Fruit fly (Drosophila melanogaster): ENCODE results near the gene mthl10.

The mthl10 gene

dm6 chr3L:320798-321197 lies 21.9 kb downstream of the mthl10 start:
- TF ChIP-seq CG1603 (tag; optimal IDR thresholded peaks at IDR 0.05) (no peak), ssp (GFP tag; IDR thresholded peaks at IDR 0.05) (no peak), twi (tag; optimal IDR thresholded peaks at IDR 0.05) (peak; percentile 98), HLHmδ (GFP tag; optimal IDR thresholded peaks at IDR 0.05) (peak; percentile 30), nau (GFP tag; optimal IDR thresholded peaks at IDR 0.05) (no peak), CG4820 (GFP tag; optimal IDR thresholded peaks at IDR 0.05) (no peak), CG12942 (GFP tag; optimal IDR thresholded peaks at IDR 0.05) (no peak), sens (GFP tag) (peak; percentile 74), CG8359 (GFP tag; optimal IDR thresholded peaks at IDR 0.05; ENCODE audit: borderline replicate concordance) (no peak)

dm6 chr3L:320010-320337 lies 22.7 kb downstream of the mthl10 start:
- TF ChIP-seq CG5180 (GFP tag; optimal IDR thresholded peaks at IDR 0.05) (no peak), D (optimal IDR thresholded peaks at IDR 0.05) (peak; percentile 17), D (GFP tag; optimal IDR thresholded peaks at IDR 0.05) (no peak), Myb (GFP tag; optimal IDR thresholded peaks at IDR 0.05) (peak; percentile 65), mam (GFP tag; optimal IDR thresholded peaks at IDR 0.05) (no peak), CG10462 (GFP tag; optimal IDR thresholded peaks at IDR 0.05) (peak; percentile 60), sens (GFP tag) (peak; percentile 63)

- TF ChIP-seq zf30C (GFP tag; optimal IDR thresholded peaks at IDR 0.05) = no peak
- TF ChIP-seq Max (GFP tag; optimal IDR thresholded peaks at IDR 0.05) = peak; percentile 44
- TF ChIP-seq unpg (GFP tag; optimal IDR thresholded peaks at IDR 0.05) = peak; percentile 26
- peak; percentile 63 for TF ChIP-seq kay (GFP tag; optimal IDR thresholded peaks at IDR 0.05)
- peak; percentile 99 for TF ChIP-seq gfzf (GFP tag; optimal IDR thresholded peaks at IDR 0.05)
- no peak for TF ChIP-seq CG6813 (GFP tag; optimal IDR thresholded peaks at IDR 0.05)
- no peak for TF ChIP-seq Hey (tag; optimal IDR thresholded peaks at IDR 0.05)
- peak; percentile 76 for TF ChIP-seq CG8924 (tag; optimal IDR thresholded peaks at IDR 0.05)
- TF ChIP-seq CG18599 (GFP tag; optimal IDR thresholded peaks at IDR 0.05) = peak; percentile 71
- peak; percentile 38; the same call in 1 of the 2 replicates for TF ChIP-seq CG9932 (GFP tag; IDR thresholded peaks at IDR 0.05)
- peak; percentile 14 for TF ChIP-seq Meics (GFP tag; optimal IDR thresholded peaks at IDR 0.05)
- TF ChIP-seq sna (GFP tag; IDR thresholded peaks at IDR 0.05; ENCODE audit: partially characterized antibody) = peak; percentile 24; the same call in 1 of the 2 replicates
- peak; percentile 66 for TF ChIP-seq Sin3A (optimal IDR thresholded peaks at IDR 0.05)
- TF ChIP-seq Myb (GFP tag; optimal IDR thresholded peaks at IDR 0.05) = peak; percentile 98
- TF ChIP-seq Spps (tag; optimal IDR thresholded peaks at IDR 0.05) = peak; percentile 3
- peak; percentile 46 for TF ChIP-seq fd64A (GFP tag; optimal IDR thresholded peaks at IDR 0.05)
- TF ChIP-seq Awh (GFP tag; IDR thresholded peaks at IDR 0.05) = no peak; the same call in 1 of the 2 replicates
- TF ChIP-seq insv (GFP tag; optimal IDR thresholded peaks at IDR 0.05) = peak in 1 of 2 experiments; percentile 37
- TF ChIP-seq Sox102F (GFP tag; optimal IDR thresholded peaks at IDR 0.05) = no peak
- TF ChIP-seq Bteb2 (GFP tag; optimal IDR thresholded peaks at IDR 0.05) = no peak
- no peak; the same call in 1 of the 2 replicates for TF ChIP-seq inv (GFP tag; IDR thresholded peaks at IDR 0.05; ENCODE audit: partially characterized antibody)
- TF ChIP-seq CG7556 (GFP tag; optimal IDR thresholded peaks at IDR 0.05) = peak; percentile 19
- TF ChIP-seq caup (GFP tag; optimal IDR thresholded peaks at IDR 0.05; ENCODE audit: severe bottlenecking) = peak; percentile 59
- no peak for TF ChIP-seq h (optimal IDR thresholded peaks at IDR 0.05)
- TF ChIP-seq NC2β (GFP tag; optimal IDR thresholded peaks at IDR 0.05) = peak; percentile 27
- no peak for TF ChIP-seq Dad (GFP tag; optimal IDR thresholded peaks at IDR 0.05)
- TF ChIP-seq D (optimal IDR thresholded peaks at IDR 0.05) = peak; percentile 96
- TF ChIP-seq D (GFP tag; optimal IDR thresholded peaks at IDR 0.05) = peak; percentile 62
- TF ChIP-seq Pdp1 (GFP tag; optimal IDR thresholded peaks at IDR 0.05) = peak in 1 of 2 experiments; percentile 82
- TF ChIP-seq CG32767 (GFP tag; IDR thresholded peaks at IDR 0.05) = peak; percentile 87
- peak; percentile 18 for TF ChIP-seq Camta (GFP tag; optimal IDR thresholded peaks at IDR 0.05)
- peak; percentile 46 for TF ChIP-seq grau (tag; optimal IDR thresholded peaks at IDR 0.05)
- no peak; the same call in 1 of the 2 replicates for TF ChIP-seq seq (GFP tag; IDR thresholded peaks at IDR 0.05)
- no peak for TF ChIP-seq CG30403 (GFP tag; optimal IDR thresholded peaks at IDR 0.05)
Measured at dm6 chr3L:319145-320009, 23.3 kb downstream of the mthl10 start, which contains the start of gene fwd. TSS of gene fwd (minus strand) at chr3L:319884.
